Worm (Caenorhabditis elegans) whole organism, mixed stage, embryonic: ENCODE results near the gene Y45F3A.8.

Experiments used
- M03D4.4 ChIP-seq: sonication (generic microtip); optimal IDR thresholded peaks from 2 replicates; lab custom pipeline; 2017; ENCODE audit warnings: mild to moderate bottlenecking, missing genetic modification characterization, missing compliant biosample characterization
- blmp-1 ChIP-seq: fragments of 150-350 bp; optimal IDR thresholded peaks from 2 replicates; lab custom pipeline; 2014; ENCODE audit warnings: missing biosample characterization, missing genetic modification characterization
- ceh-39 ChIP-seq: fragments of 150-350 bp; optimal IDR thresholded peaks from 2 replicates; lab custom pipeline; 2014; ENCODE audit warnings: missing biosample characterization, missing genetic modification characterization
- ceh-43 ChIP-seq: fragments of 200-800 bp; sonication (Bioruptor generic); optimal IDR thresholded peaks from 2 replicates; lab custom pipeline; 2018; ENCODE audit warnings: mild to moderate bottlenecking, missing genetic modification characterization, moderate library complexity, missing compliant biosample characterization
- ceh-83 ChIP-seq: fragments of 200-800 bp; sonication (Bioruptor generic); optimal IDR thresholded peaks from 2 replicates; lab custom pipeline; 2018; ENCODE audit warnings: mild to moderate bottlenecking, missing genetic modification characterization, missing compliant biosample characterization
- ces-1 ChIP-seq: fragments of 150-350 bp; optimal IDR thresholded peaks from 2 replicates; lab custom pipeline; 2014; ENCODE audit warnings: missing biosample characterization, missing genetic modification reagents, missing genetic modification characterization
- cnd-1 ChIP-seq: fragments of 200-800 bp; sonication (Bioruptor generic); optimal IDR thresholded peaks from 2 replicates; lab custom pipeline; 2018; ENCODE audit warnings: mild to moderate bottlenecking, missing genetic modification characterization, missing compliant biosample characterization
- drap-1 ChIP-seq: fragments of 200-800 bp; sonication (Bioruptor generic); optimal IDR thresholded peaks from 3 replicates; lab custom pipeline; 2018; ENCODE audit warnings: mild to moderate bottlenecking, missing genetic modification characterization, missing compliant biosample characterization
- elt-1 ChIP-seq: sonication (generic microtip); optimal IDR thresholded peaks from 2 replicates; lab custom pipeline; 2017; ENCODE audit warnings: missing genetic modification characterization, mild to moderate bottlenecking, missing compliant biosample characterization, antibody characterized with exemption, moderate library complexity, borderline replicate concordance; ENCODE audit not compliant: insufficient read depth
- elt-3 ChIP-seq: fragments of 150-350 bp; optimal IDR thresholded peaks from 2 replicates; lab custom pipeline; 2014; ENCODE audit warnings: missing biosample characterization, missing genetic modification characterization
- flh-1 ChIP-seq: fragments of 200-800 bp; sonication (Bioruptor generic); optimal IDR thresholded peaks from 2 replicates; lab custom pipeline; 2018; ENCODE audit warnings: mild to moderate bottlenecking, missing genetic modification characterization, moderate library complexity, missing compliant biosample characterization
- ham-2 ChIP-seq: fragments of 200-800 bp; sonication (Bioruptor generic); optimal IDR thresholded peaks from 2 replicates; lab custom pipeline; 2018; ENCODE audit warnings: mild to moderate bottlenecking, missing genetic modification characterization, missing compliant biosample characterization
- hlh-1 ChIP-seq: fragments of 150-350 bp; optimal IDR thresholded peaks from 2 replicates; lab custom pipeline; 2014; ENCODE audit warnings: missing biosample characterization, missing genetic modification reagents, missing genetic modification characterization
- lin-13 ChIP-seq: fragments of 150-350 bp; optimal IDR thresholded peaks from 2 replicates; lab custom pipeline; 2014; ENCODE audit warnings: missing biosample characterization, missing genetic modification characterization
- lin-32 ChIP-seq: fragments of 200-800 bp; sonication (Bioruptor generic); optimal IDR thresholded peaks from 2 replicates; lab custom pipeline; 2018; ENCODE audit warnings: mild to moderate bottlenecking, missing genetic modification characterization, missing compliant biosample characterization
- lsy-2 ChIP-seq: fragments of 150-350 bp; optimal IDR thresholded peaks from 2 replicates; lab custom pipeline; 2014; ENCODE audit warnings: missing biosample characterization, missing genetic modification characterization
- mab-5 ChIP-seq: fragments of 150-350 bp; optimal IDR thresholded peaks from 2 replicates; lab custom pipeline; 2014; ENCODE audit warnings: missing biosample characterization, missing genetic modification characterization
- mep-1 ChIP-seq: fragments of 150-350 bp; optimal IDR thresholded peaks from 2 replicates; lab custom pipeline; 2017; ENCODE audit warnings: missing biosample characterization, missing genetic modification reagents, missing genetic modification characterization, inconsistent platforms
- mls-2 ChIP-seq: sonication (generic microtip); optimal IDR thresholded peaks from 2 replicates; lab custom pipeline; 2016; ENCODE audit warnings: mild to moderate bottlenecking, missing genetic modification characterization, moderate library complexity, missing compliant biosample characterization
- nhr-2 ChIP-seq: fragments of 150-350 bp; optimal IDR thresholded peaks from 2 replicates; lab custom pipeline; 2014; ENCODE audit warnings: missing biosample characterization, missing genetic modification characterization
- nhr-237 ChIP-seq: fragments of 150-350 bp; optimal IDR thresholded peaks from 2 replicates; lab custom pipeline; 2014; ENCODE audit warnings: missing biosample characterization, missing genetic modification characterization
- nhr-28 ChIP-seq: fragments of 150-350 bp; optimal IDR thresholded peaks from 2 replicates; lab custom pipeline; 2014; ENCODE audit warnings: missing biosample characterization, missing genetic modification characterization
- nhr-76 ChIP-seq: sonication (generic microtip); optimal IDR thresholded peaks from 2 replicates; lab custom pipeline; 2017; ENCODE audit warnings: missing biosample characterization, missing genetic modification characterization
- pha-4 ChIP-seq: fragments of 150-350 bp; optimal IDR thresholded peaks from 2 replicates; lab custom pipeline; 2018; ENCODE audit warnings: missing biosample characterization, missing genetic modification reagents, missing genetic modification characterization
- sem-2 ChIP-seq: fragments of 200-800 bp; sonication (Bioruptor generic); optimal IDR thresholded peaks from 2 replicates; lab custom pipeline; 2018; ENCODE audit warnings: mild to moderate bottlenecking, missing genetic modification characterization, missing compliant biosample characterization
- snpc-4 ChIP-seq: fragments of 150-350 bp; optimal IDR thresholded peaks from 2 replicates; lab custom pipeline; 2014; ENCODE audit warnings: missing biosample characterization, missing genetic modification characterization
- sptf-1 ChIP-seq: sonication (generic microtip); optimal IDR thresholded peaks from 2 replicates; lab custom pipeline; 2017; ENCODE audit warnings: mild to moderate bottlenecking, missing genetic modification characterization, moderate library complexity, missing compliant biosample characterization
- tbx-8 ChIP-seq: fragments of 200-800 bp; sonication (Bioruptor generic); optimal IDR thresholded peaks from 2 replicates; lab custom pipeline; 2018; ENCODE audit warnings: mild to moderate bottlenecking, missing genetic modification characterization, moderate library complexity, missing compliant biosample characterization
- unc-120 ChIP-seq: sonication (generic microtip); optimal IDR thresholded peaks from 2 replicates; lab custom pipeline; 2017; ENCODE audit warnings: missing genetic modification characterization, missing compliant biosample characterization; ENCODE audit not compliant: poor library complexity, severe bottlenecking
- unc-39 ChIP-seq: fragments of 150-350 bp; optimal IDR thresholded peaks from 2 replicates; lab custom pipeline; 2014; ENCODE audit warnings: missing biosample characterization, missing genetic modification characterization
- unc-62 ChIP-seq: fragments of 150-350 bp; optimal IDR thresholded peaks from 2 replicates; lab custom pipeline; 2014; ENCODE audit warnings: missing biosample characterization, missing genetic modification reagents, missing genetic modification characterization
- zip-8 ChIP-seq: fragments of 150-350 bp; optimal IDR thresholded peaks from 2 replicates; lab custom pipeline; 2014; ENCODE audit warnings: missing biosample characterization, missing genetic modification characterization

Y45F3A.8 gene

ce11 chrIII:10604325-10604724 lies 11.7 kb upstream of the Y45F3A.8 start:
- TF ChIP-seq sptf-1 (tag; lab: Kevin White, UChicago) (no peak), unc-120 (tag; lab: Kevin White, UChicago) (no peak), snpc-4 (tag; lab: Kevin White, UChicago) (no peak), tbx-8 (GFP tag; lab: Kevin White, UChicago) (no peak), mep-1 (tag; lab: Kevin White, UChicago) (no peak), lin-13 (tag; lab: Kevin White, UChicago) (no peak), M03D4.4 (tag; lab: Kevin White, UChicago) (no peak), nhr-237 (tag; lab: Kevin White, UChicago) (no peak), flh-1 (GFP tag; lab: Kevin White, UChicago) (no peak)

ce11 chrIII:10603248-10603647 lies 10.6 kb upstream of the Y45F3A.8 start, which contains the start of gene Y39A1A.2:
TSS of gene Y39A1A.2 (minus strand) at chrIII:10603566.
- no peak for TF ChIP-seq tbx-8 (GFP tag; lab: Kevin White, UChicago)
- TF ChIP-seq ces-1 (GFP tag; lab: Kevin White, UChicago): no peak
- no peak for TF ChIP-seq nhr-2 (tag; lab: Kevin White, UChicago)
- peak; percentile 76 for TF ChIP-seq zip-8
- no peak for TF ChIP-seq elt-3 (tag; lab: Kevin White, UChicago)
- no peak for TF ChIP-seq M03D4.4 (tag; lab: Kevin White, UChicago)
- TF ChIP-seq snpc-4 (tag; lab: Kevin White, UChicago): no peak
- TF ChIP-seq, all 35 proteins: peak for 1

ce11 chrIII:10600894-10601293 lies 8.3 kb upstream of the Y45F3A.8 start:
- TF ChIP-seq mls-2 (tag; lab: Kevin White, UChicago) (no peak), ces-1 (GFP tag; lab: Kevin White, UChicago) (no peak), mab-5 (tag; lab: Kevin White, UChicago) (no peak)

DNA sequence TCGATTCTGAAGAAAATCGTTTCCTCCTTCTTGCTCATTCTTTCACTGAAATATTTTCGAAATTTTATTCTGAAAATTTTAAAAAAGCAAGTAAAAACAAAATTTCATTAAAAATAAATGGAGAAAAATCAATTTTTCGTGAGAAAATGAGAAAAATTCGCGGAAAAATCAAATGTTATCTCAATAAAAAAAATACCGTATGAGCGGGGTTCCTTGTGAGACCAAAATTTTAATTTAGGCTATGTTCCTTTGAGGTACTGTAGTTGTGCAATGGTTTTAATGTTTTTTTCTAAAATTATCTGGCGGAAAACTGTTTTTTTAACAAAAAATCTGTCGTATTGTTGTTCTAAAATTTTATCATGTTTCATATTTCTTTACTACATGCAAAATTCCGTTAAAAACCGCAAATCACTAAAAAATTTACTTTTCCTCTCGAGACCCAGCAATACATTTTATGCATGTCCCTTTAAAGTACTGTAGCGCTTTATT lies 7.6 kb upstream of the Y45F3A.8 start, which contains the start of gene epg-6:
Gene epg-6 (minus strand): TSS at position 51 of the 489 bp plus-strand sequence.
- no peak for TF ChIP-seq mep-1 (tag; lab: Kevin White, UChicago)
- TF ChIP-seq zip-8: no peak
- no peak for TF ChIP-seq ham-2
- no peak for TF ChIP-seq ces-1 (GFP tag; lab: Kevin White, UChicago)
- TF ChIP-seq nhr-2 (tag; lab: Kevin White, UChicago): no peak
- TF ChIP-seq elt-3 (tag; lab: Kevin White, UChicago): no peak
- no peak for TF ChIP-seq cnd-1 (tag; lab: Kevin White, UChicago)
- TF ChIP-seq elt-1 (tag; lab: Kevin White, UChicago): no peak
- TF ChIP-seq blmp-1 (tag; lab: Kevin White, UChicago): no peak
- no peak for TF ChIP-seq unc-120 (tag; lab: Kevin White, UChicago)
- TF ChIP-seq sem-2 (GFP tag; lab: Kevin White, UChicago): no peak
- no peak for TF ChIP-seq hlh-1
- no peak for TF ChIP-seq ceh-43 (GFP tag; lab: Kevin White, UChicago)
- TF ChIP-seq drap-1 (GFP tag; lab: Kevin White, UChicago): no peak
- TF ChIP-seq pha-4: no peak
- TF ChIP-seq unc-62 (GFP tag; lab: Kevin White, UChicago): no peak
- no peak for TF ChIP-seq lin-13 (tag; lab: Kevin White, UChicago)
- TF ChIP-seq snpc-4 (tag; lab: Kevin White, UChicago): no peak
- TF ChIP-seq flh-1 (GFP tag; lab: Kevin White, UChicago): no peak
- TF ChIP-seq, all 35 proteins: peak for 0

- TF ChIP-seq mep-1 (tag; lab: Kevin White, UChicago) (peak; percentile 64), snpc-4 (tag; lab: Kevin White, UChicago) (no peak), ces-1 (GFP tag; lab: Kevin White, UChicago) (peak; percentile 54), lsy-2 (tag; lab: Kevin White, UChicago) (peak; percentile 58), pha-4 (peak; percentile 51), nhr-76 (no peak), nhr-237 (tag; lab: Kevin White, UChicago) (peak; percentile 15), lin-13 (tag; lab: Kevin White, UChicago) (peak; percentile 36)
Measured at ce11 chrIII:10599699-10600098, 7.1 kb upstream of the Y45F3A.8 start.

DNA sequence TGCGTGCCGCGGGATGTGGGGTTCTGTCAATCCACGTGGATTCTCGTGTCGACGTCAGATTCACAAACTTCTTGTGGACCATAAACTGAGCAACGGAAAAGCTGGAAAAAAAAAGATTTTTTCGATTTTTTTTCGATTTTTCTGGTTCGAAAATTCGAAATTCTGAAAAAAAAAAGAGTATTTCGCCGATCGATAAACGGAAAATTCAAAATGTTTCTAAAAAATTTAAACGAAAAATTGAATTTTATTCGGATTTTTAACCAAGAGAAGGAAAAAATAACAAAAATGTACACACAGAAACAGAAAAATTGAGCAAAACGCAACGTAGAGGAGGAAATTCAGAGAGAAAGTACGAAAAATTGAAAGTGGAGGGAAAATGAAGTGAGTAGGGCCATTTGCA lies 3.8 kb upstream of the Y45F3A.8 start, which contains the start of gene Y39A1A.3:
Gene Y39A1A.3 (minus strand): TSS at position 101 of the 400 bp plus-strand sequence.
- TF ChIP-seq ceh-83 (GFP tag; lab: Kevin White, UChicago): no peak
- no peak for TF ChIP-seq ceh-39 (tag; lab: Kevin White, UChicago)
- no peak for TF ChIP-seq sem-2 (GFP tag; lab: Kevin White, UChicago)
- no peak for TF ChIP-seq pha-4
- TF ChIP-seq hlh-1: no peak
- TF ChIP-seq mep-1 (tag; lab: Kevin White, UChicago): no peak
- no peak for TF ChIP-seq lin-32
- TF ChIP-seq elt-3 (tag; lab: Kevin White, UChicago): no peak
- TF ChIP-seq unc-39 (tag; lab: Kevin White, UChicago): no peak
- TF ChIP-seq mls-2 (tag; lab: Kevin White, UChicago): no peak
- TF ChIP-seq flh-1 (GFP tag; lab: Kevin White, UChicago): no peak
- TF ChIP-seq nhr-28: no peak
- TF ChIP-seq mab-5 (tag; lab: Kevin White, UChicago): no peak
- TF ChIP-seq elt-1 (tag; lab: Kevin White, UChicago): no peak
- TF ChIP-seq ham-2: no peak
- TF ChIP-seq, all 35 proteins: peak for 0
